Worm (Caenorhabditis elegans) whole organism, midembryonic: ENCODE data around the gene sre-5.
"Not testable (repeated sequence)": the region's sequence is repeated elsewhere in the genome, so short reads cannot be mapped to it uniquely, and the experiment has no call there.

Experiments used
- T22C8.4 ChIP-seq: fragments of 200-800 bp; sonication (Bioruptor generic); IDR thresholded peaks from 2 replicates; pipeline ENCODE4 v1.3.6; 2022; ENCODE audit warnings: missing genetic modification characterization, missing compliant biosample characterization
- cog-1 ChIP-seq: sonication (generic microtip); optimal IDR thresholded peaks from 2 replicates; lab custom pipeline; 2016; ENCODE audit warnings: missing genetic modification characterization, missing compliant biosample characterization
- flt-1 ChIP-seq: fragments of 200-800 bp; sonication (Bioruptor generic); IDR thresholded peaks from 2 replicates; pipeline ENCODE4 v1.3.6; 2022; ENCODE audit warnings: missing genetic modification characterization, missing compliant biosample characterization
- klf-2 ChIP-seq: fragments of 200-800 bp; sonication (Bioruptor generic); conservative IDR thresholded peaks from 2 replicates; pipeline ENCODE4 v1.3.6; 2022; ENCODE audit warnings: missing genetic modification reagents, missing genetic modification characterization, missing compliant biosample characterization
- med-1 ChIP-seq: sonication (generic microtip); optimal IDR thresholded peaks from 2 replicates; lab custom pipeline; 2017; ENCODE audit warnings: missing genetic modification characterization, mild to moderate bottlenecking, missing compliant biosample characterization, antibody characterized with exemption, missing genetic modification reagents; ENCODE audit not compliant: insufficient read depth
- ref-1 ChIP-seq: fragments of 200-800 bp; sonication (Bioruptor generic); conservative IDR thresholded peaks from 2 replicates; pipeline ENCODE4 v1.3.6; 2022; ENCODE audit warnings: missing genetic modification reagents, missing genetic modification characterization, missing compliant biosample characterization
- tab-1 ChIP-seq: fragments of 200-800 bp; sonication (Bioruptor generic); IDR thresholded peaks from 2 replicates; pipeline ENCODE4 v1.3.6; 2022; ENCODE audit warnings: missing genetic modification characterization, missing compliant biosample characterization
- ztf-23 ChIP-seq: fragments of 200-800 bp; sonication (Bioruptor generic); IDR thresholded peaks from 2 replicates; pipeline ENCODE4 v1.3.6; 2022; ENCODE audit warnings: missing genetic modification reagents, missing genetic modification characterization, missing compliant biosample characterization
- ztf-29 ChIP-seq: fragments of 200-800 bp; sonication (Bioruptor generic); IDR thresholded peaks from 2 replicates; pipeline ENCODE4 v1.3.6; 2022; ENCODE audit warnings: missing genetic modification reagents, missing genetic modification characterization, missing compliant biosample characterization

The sre-5 gene

DNA sequence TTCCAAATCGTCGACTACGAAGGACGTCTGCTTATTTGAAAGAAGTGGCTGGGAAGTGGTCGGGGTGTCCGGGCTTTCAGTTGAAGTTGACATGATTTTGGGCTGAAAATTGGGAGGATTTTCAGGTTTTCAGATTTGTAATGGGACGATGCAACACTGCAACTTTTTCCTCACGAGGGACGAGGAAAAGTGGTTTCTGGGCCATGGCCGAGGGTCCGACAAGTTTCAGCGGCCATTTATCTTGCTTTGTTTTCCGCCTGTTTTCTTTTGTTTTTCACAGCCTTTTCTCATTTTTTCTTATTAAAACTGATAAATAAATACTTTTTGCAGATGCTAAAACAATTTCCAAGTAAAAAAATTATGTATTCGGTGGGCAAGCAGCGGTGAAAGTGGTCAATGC is 17.8 kb downstream of the sre-5 start, which contains the start of gene blos-7:
blos-7 (minus strand) TSS at position 101 of the 400 bp plus-strand sequence.
- not testable (repeated sequence) for TF ChIP-seq klf-2; tab-1 (GFP tag; lab: Robert Waterston, UW); ztf-29 (GFP tag; lab: Robert Waterston, UW)

DNA sequence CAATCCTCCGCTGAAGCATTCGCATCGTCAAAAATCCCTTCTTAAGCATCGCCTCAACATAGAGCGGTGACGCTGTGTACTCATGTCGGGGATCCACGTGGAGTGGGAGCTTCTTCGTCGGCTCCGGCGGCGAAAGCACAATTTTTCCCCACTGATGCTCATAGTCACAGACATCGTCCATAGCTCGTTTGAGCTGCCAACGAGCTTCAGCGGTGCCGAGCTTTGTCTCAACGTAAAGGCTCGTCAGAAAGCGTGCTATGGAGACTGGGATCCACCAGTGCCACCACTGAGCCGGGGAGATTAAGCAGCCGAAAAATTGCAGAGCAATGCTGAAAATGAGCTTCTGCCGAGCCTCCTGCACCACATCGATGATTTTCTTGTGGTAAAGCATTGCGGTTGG is 25.8 kb downstream of the sre-5 start:
- TF ChIP-seq T22C8.4 (GFP tag; lab: Robert Waterston, UW) (no peak), flt-1 (no peak), ref-1 (GFP tag; lab: Robert Waterston, UW) (no peak), ztf-29 (GFP tag; lab: Robert Waterston, UW) (no peak), cog-1 (no peak), klf-2 (no peak), ztf-23 (GFP tag; lab: Robert Waterston, UW) (no peak), tab-1 (GFP tag; lab: Robert Waterston, UW) (no peak)

DNA sequence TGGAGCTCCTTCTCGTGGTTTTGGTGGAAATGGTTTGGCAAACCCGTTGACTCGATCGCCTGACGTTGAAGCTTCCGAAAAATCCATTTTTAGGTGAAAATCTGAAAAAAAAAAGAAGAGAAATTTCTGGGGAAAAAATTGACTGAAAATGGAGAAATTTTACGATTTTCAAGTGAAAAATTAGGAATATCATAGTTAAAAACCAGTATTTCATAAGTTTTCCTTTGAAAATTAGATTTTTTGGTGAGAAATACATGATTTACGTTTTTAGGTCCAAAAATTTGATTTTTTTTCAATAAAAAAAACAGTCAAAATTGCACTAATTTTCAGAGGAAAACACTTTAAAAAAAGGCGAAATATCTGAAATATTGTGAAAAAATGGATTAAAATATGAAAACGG is 28.5 kb downstream of the sre-5 start, which contains the start of gene taf-2:
taf-2 (minus strand) TSS at position 101 of the 400 bp plus-strand sequence.
- TF ChIP-seq ztf-23 (GFP tag; lab: Robert Waterston, UW) = no peak
- TF ChIP-seq tab-1 (GFP tag; lab: Robert Waterston, UW) = no peak
- no peak for TF ChIP-seq klf-2
- TF ChIP-seq ztf-29 (GFP tag; lab: Robert Waterston, UW) = no peak
- no peak for TF ChIP-seq flt-1

DNA sequence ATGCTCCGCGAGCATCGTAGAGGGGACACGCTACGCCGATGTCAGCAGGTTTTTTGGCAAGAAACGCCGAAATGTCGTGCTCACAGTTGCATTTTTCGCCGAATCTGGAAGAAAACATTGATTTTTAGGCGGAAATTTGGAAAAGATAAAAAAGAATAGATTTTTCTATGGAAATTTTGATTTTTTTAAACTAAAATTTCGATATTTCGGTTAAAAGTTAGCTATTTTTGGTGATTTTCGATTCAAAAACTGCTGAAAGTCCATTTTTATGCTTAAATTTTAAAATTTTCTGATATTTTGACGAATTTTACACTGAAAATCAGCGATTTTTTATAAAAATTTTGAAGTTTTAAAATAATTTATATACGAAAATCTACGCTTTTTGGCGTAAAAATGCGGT is 32.4 kb downstream of the sre-5 start:
- TF ChIP-seq flt-1 = no peak
- TF ChIP-seq ztf-23 (GFP tag; lab: Robert Waterston, UW) = no peak
- TF ChIP-seq med-1 (GFP tag; lab: Kevin White, UChicago) = no peak
- no peak for TF ChIP-seq cog-1
- no peak for TF ChIP-seq klf-2
- TF ChIP-seq tab-1 (GFP tag; lab: Robert Waterston, UW) = no peak
- TF ChIP-seq ref-1 (GFP tag; lab: Robert Waterston, UW) = no peak
- no peak for TF ChIP-seq T22C8.4 (GFP tag; lab: Robert Waterston, UW)
- no peak for TF ChIP-seq ztf-29 (GFP tag; lab: Robert Waterston, UW)

DNA sequence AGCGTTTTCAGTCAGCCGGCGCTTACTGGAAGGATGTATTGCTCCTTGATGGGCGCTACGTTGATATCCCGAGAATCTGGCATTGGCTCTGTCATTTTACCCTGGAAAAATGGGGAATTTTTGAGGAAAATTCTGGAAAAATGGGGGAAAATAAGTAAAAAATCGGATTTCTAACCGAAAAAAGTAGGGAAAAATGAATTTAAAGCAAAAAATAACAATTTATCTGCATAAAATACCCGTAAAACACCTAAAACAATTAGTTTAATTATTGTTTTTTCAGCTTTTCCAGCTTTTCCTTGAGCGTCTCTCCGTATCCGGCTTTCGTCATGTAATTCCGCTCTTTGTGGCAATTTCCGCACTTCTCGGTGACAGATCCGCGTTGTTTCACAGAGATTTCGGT is 33.5 kb downstream of the sre-5 start, which contains the start of gene Y37E11B.5:
Y37E11B.5 (minus strand) TSS at position 101 of the 400 bp plus-strand sequence.
- TF ChIP-seq ztf-29 (GFP tag; lab: Robert Waterston, UW) = no peak
- no peak for TF ChIP-seq T22C8.4 (GFP tag; lab: Robert Waterston, UW)
- TF ChIP-seq klf-2 = no peak
- no peak for TF ChIP-seq med-1 (GFP tag; lab: Kevin White, UChicago)
- no peak for TF ChIP-seq ref-1 (GFP tag; lab: Robert Waterston, UW)
- no peak for TF ChIP-seq tab-1 (GFP tag; lab: Robert Waterston, UW)

DNA sequence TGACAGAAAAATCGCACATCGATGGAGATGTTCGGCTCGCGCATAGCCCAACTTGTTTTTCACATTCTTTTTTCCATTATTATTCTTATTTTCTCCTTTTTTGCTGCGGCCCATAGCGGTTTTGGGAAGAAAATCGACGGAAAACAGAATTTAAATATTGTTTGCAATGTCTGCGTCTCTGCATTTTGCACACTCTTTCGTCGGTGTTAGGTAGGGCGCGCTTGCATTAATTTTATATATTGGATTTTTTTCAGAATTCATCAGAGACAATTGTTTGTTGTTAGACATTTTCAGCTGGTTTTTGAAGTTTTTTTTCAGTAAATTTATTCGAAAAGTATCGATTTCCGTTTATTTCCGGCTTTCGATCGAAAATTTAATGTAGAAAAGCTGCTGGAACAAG is 34.1 kb downstream of the sre-5 start, which contains the start of gene Y37E11B.6:
Y37E11B.6 (minus strand) TSS at position 181 of the 400 bp plus-strand sequence.
- no peak for TF ChIP-seq T22C8.4 (GFP tag; lab: Robert Waterston, UW)
- TF ChIP-seq tab-1 (GFP tag; lab: Robert Waterston, UW) = no peak

DNA sequence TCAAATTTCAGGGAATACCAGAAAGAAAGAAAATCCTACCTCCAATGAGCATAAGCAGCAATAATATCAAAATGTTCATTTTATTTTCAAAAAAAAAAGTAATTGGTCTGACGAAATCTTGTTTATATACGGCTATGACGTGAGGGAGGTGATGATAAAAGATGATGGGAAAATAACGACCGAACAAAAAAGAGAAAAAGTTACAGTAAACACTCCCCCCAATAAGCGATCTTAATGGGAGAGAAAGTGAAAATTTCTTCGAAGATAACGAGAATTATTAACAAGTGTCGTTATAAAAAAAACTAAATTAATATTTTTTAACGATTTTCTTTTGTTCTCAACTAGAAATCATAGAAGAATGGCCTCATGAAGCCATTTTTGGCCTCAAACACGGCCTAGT is 35.0 kb downstream of the sre-5 start, which contains the start of gene Y37E11B.7:
Y37E11B.7 (minus strand) TSS at position 207 of the 400 bp plus-strand sequence.
- TF ChIP-seq med-1 (GFP tag; lab: Kevin White, UChicago) = no peak
- TF ChIP-seq flt-1 = no peak
- no peak for TF ChIP-seq T22C8.4 (GFP tag; lab: Robert Waterston, UW)
- TF ChIP-seq klf-2 = no peak
- no peak for TF ChIP-seq tab-1 (GFP tag; lab: Robert Waterston, UW)
- no peak for TF ChIP-seq ztf-23 (GFP tag; lab: Robert Waterston, UW)
- no peak for TF ChIP-seq ztf-29 (GFP tag; lab: Robert Waterston, UW)
- TF ChIP-seq cog-1 = no peak
- no peak for TF ChIP-seq ref-1 (GFP tag; lab: Robert Waterston, UW)

DNA sequence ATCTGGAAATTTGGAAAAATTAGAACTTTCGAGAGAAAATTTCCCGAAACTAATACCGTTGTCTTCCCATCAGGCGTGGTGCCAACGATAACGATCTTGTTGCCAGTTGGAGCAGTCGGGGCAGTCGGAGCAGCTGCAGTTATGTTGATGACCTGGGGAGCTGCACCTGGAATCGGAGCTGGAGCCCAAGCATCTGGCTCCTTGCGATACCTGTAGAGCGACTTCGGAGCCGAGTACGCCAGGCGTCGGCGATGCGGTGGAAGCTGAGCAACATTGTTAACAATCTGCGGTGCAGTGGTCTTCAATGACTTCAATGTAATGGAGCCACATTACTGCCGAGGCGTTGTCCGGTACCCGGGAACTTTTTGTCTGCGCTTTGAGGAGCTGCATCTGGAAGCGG is 36.8 kb downstream of the sre-5 start:
- no peak for TF ChIP-seq ztf-29 (GFP tag; lab: Robert Waterston, UW)
- no peak for TF ChIP-seq cog-1
- no peak for TF ChIP-seq tab-1 (GFP tag; lab: Robert Waterston, UW)
- no peak for TF ChIP-seq T22C8.4 (GFP tag; lab: Robert Waterston, UW)
- TF ChIP-seq ztf-23 (GFP tag; lab: Robert Waterston, UW) = no peak
- no peak for TF ChIP-seq flt-1
- no peak for TF ChIP-seq ref-1 (GFP tag; lab: Robert Waterston, UW)
- TF ChIP-seq med-1 (GFP tag; lab: Kevin White, UChicago) = no peak
- TF ChIP-seq klf-2 = no peak

DNA sequence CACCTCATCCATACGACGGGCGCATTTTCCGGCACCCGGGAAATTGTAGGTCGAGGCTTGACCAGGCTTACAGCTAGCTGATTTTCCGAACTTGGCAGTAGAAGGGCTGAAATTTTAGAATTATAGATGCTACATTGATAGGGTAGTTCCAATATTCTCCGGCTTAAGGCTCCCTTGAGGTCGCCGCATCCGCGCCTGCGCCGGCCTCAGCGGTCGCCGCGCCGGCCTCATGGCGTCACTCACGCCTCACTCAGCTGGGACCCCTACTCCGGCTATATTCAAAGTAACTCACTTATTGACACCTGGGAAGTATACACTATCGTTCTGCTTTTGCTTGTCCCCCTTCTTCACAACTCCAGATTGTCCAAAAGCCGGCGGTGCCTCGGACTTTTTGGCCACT is 39.1 kb downstream of the sre-5 start:
- TF ChIP-seq klf-2 (no peak), med-1 (GFP tag; lab: Kevin White, UChicago) (no peak), ztf-23 (GFP tag; lab: Robert Waterston, UW) (no peak), tab-1 (GFP tag; lab: Robert Waterston, UW) (no peak), ztf-29 (GFP tag; lab: Robert Waterston, UW) (no peak)

DNA sequence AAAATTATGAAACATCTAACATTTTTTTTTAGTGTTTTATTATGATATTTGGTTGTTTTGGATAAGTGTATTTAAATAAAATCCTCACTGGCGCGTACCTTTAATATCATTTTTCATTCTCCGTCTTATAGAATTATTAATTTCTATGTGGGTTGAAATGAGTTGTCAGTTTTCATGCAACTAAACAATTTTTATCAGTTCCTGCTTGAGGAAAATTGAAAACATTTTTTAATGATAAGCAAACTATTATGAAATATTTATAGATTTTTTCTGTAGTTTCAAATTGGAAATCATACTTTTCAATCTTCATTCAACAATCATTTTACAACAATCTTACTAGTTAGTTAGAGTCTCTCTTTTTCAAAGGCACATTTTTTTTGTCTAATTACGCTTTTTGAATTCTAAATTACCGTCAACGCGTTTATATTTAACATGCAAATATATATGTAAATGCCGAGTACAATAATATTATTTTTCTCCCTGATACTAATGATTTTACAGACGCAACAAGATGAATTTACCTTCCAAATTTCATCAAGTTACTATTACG is 41.4 kb downstream of the sre-5 start, which contains the start of the genes Y37E11B.10 and kgb-2:
Y37E11B.10 (minus strand) TSS at position 182 of the 550 bp plus-strand sequence.
kgb-2 (plus strand) TSS at position 500 of the 550 bp plus-strand sequence.
- TF ChIP-seq ztf-29 (GFP tag; lab: Robert Waterston, UW) (no peak), T22C8.4 (GFP tag; lab: Robert Waterston, UW) (no peak), ref-1 (GFP tag; lab: Robert Waterston, UW) (no peak), ztf-23 (GFP tag; lab: Robert Waterston, UW) (no peak), med-1 (GFP tag; lab: Kevin White, UChicago) (no peak), klf-2 (no peak), cog-1 (no peak), tab-1 (GFP tag; lab: Robert Waterston, UW) (no peak), flt-1 (no peak)
